Fruit fly (Drosophila melanogaster): ENCODE data around the gene moi.

Gene moi

dm6 chr3R:18301569-18301968 lies 46.2 kb downstream of the moi start, which contains the start of gene Polr1E (continued):
- TF ChIP-seq Hmr (GFP tag; optimal IDR thresholded peaks at IDR 0.05) (no peak), Dp (GFP tag; optimal IDR thresholded peaks at IDR 0.05) (peak; percentile 94), CG14965 (GFP tag; optimal IDR thresholded peaks at IDR 0.05; ENCODE audit: borderline replicate concordance) (no peak), CG10274 (GFP tag; optimal IDR thresholded peaks at IDR 0.05) (no peak), otp (GFP tag; IDR thresholded peaks at IDR 0.05) (no peak), CG12769 (tag; optimal IDR thresholded peaks at IDR 0.05) (no peak), az2 (GFP tag; optimal IDR thresholded peaks at IDR 0.05) (no peak), NfI (GFP tag; optimal IDR thresholded peaks at IDR 0.05) (no peak), CG17328 (GFP tag; IDR thresholded peaks at IDR 0.05) (no peak), disco-r (GFP tag; optimal IDR thresholded peaks at IDR 0.05) (no peak), emc (GFP tag; optimal IDR thresholded peaks at IDR 0.05) (no peak), ERR (GFP tag; optimal IDR thresholded peaks at IDR 0.05) (no peak), BtbVII (GFP tag; optimal IDR thresholded peaks at IDR 0.05) (no peak), trh (GFP tag; optimal IDR thresholded peaks at IDR 0.05) (no peak), CG10267 (tag; optimal IDR thresholded peaks at IDR 0.05) (peak; percentile 44), pros (GFP tag; optimal IDR thresholded peaks at IDR 0.05) (no peak), CG31441 (GFP tag; IDR thresholded peaks at IDR 0.05) (no peak), bbx (GFP tag; IDR thresholded peaks at IDR 0.05; ENCODE audit: partially characterized antibody) (peak; percentile 75), unpg (GFP tag; optimal IDR thresholded peaks at IDR 0.05) (no peak), sens (GFP tag) (peak; percentile 70), grn (GFP tag; optimal IDR thresholded peaks at IDR 0.05) (no peak), Fer1 (GFP tag; optimal IDR thresholded peaks at IDR 0.05) (no peak), MESR4 (GFP tag; optimal IDR thresholded peaks at IDR 0.05) (peak; percentile 41), shn (GFP tag; optimal IDR thresholded peaks at IDR 0.05) (no peak), Dref (GFP tag; IDR thresholded peaks at IDR 0.05) (peak; percentile 99), twi (tag; optimal IDR thresholded peaks at IDR 0.05) (peak; percentile 49), chinmo (GFP tag; IDR thresholded peaks at IDR 0.05; ENCODE audit: partially characterized antibody) (no peak), tgo (GFP tag; IDR thresholded peaks at IDR 0.05) (no peak)

dm6 chr3R:18302749-18303148 lies 47.4 kb downstream of the moi start, which contains the start of gene CG7126:
CG7126 (minus strand) TSS chr3R:18302849.
- TF ChIP-seq CG10979 (tag; optimal IDR thresholded peaks at IDR 0.05) (peak; percentile 6), CG6654 (GFP tag; optimal IDR thresholded peaks at IDR 0.05) (no peak), CG11504 (tag; optimal IDR thresholded peaks at IDR 0.05) (peak; percentile 13), CG9932 (GFP tag; IDR thresholded peaks at IDR 0.05) (no peak), gro (GFP tag; optimal IDR thresholded peaks at IDR 0.05) (no peak), CG5953 (GFP tag; IDR thresholded peaks at IDR 0.05) (0 out of 2 replicates have a peak, but pooled peaks have one; percentile 20), lmd (GFP tag; IDR thresholded peaks at IDR 0.05) (no peak), ase (GFP tag; IDR thresholded peaks at IDR 0.05) (no peak)

Data from whole organism, embryonic.